5 fruit fly cellular contexts compared by ENCODE assay signal in the genomic region with DNA sequence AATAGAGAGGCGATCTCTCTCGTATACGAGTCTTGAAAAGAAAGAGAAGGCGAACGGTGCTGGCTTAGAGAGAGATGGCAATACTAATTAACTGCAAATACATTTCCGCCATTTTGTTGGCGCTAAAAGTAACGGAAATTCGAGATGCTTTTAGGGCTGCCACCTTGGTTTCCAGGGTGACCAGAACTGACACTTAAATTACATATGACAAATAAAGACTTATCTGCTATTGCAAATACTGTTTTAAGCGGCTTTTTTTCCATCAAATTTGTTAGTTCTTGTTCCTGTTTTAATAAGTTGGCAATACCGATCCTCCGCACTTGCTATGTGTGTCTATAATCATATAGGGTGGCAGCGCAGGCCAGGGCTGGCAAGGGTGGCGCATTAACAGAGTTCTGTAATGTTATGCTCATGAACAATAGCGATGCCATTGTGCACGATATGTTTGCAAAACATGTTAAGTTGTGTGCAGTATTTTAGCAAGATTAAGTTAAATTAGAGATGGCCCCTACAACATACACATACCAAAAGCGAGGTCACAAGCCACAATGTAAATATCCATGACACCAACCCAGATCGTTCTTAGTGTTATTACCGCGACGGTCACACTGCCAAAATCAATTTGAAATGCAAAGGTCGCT.
TF ChIP-seq lines count a peak whose summit lies in the region.

A gene (plus strand): TSS at position 573 of the 641 bp plus-strand sequence.

TF ChIP-seq in whole organism, adult, 20 proteins besides CTCF, POLR2A, EP300 and RAD21 (continued from another document):
- TF ChIP-seq pad (GFP tag; optimal IDR thresholded peaks at IDR 0.05; lab: Kevin White, UChicago) (peak; percentile 15), CG14711 (tag; optimal IDR thresholded peaks at IDR 0.05; lab: Kevin White, UChicago) (peak; percentile 45), kay (GFP tag; lab: Kevin White, UChicago; ENCODE audit: borderline replicate concordance) (no peak)

TF ChIP-seq in whole organism, embryonic, 481 proteins besides CTCF, POLR2A, EP300 and RAD21 (continued from another document and continues in another):
- TF ChIP-seq h (optimal IDR thresholded peaks at IDR 0.05; lab: Kevin White, UChicago) (no peak), CG4820 (GFP tag; optimal IDR thresholded peaks at IDR 0.05; lab: Kevin White, UChicago) (peak; percentile 56), Antp (GFP tag; optimal IDR thresholded peaks at IDR 0.05; lab: Kevin White, UChicago) (peak; percentile 75), Dek (tag; optimal IDR thresholded peaks at IDR 0.05; lab: Kevin White, UChicago) (peak; percentile 26), peb (GFP tag; IDR thresholded peaks at IDR 0.05; lab: Robert Waterston, UW) (no peak), BEAF-32 (GFP tag; optimal IDR thresholded peaks at IDR 0.05; lab: Kevin White, UChicago) (peak; percentile 81), sima (GFP tag; optimal IDR thresholded peaks at IDR 0.05; lab: Kevin White, UChicago) (peak; percentile 20), NC2α (GFP tag; optimal IDR thresholded peaks at IDR 0.05; lab: Kevin White, UChicago) (peak; percentile 41), psq (GFP tag; optimal IDR thresholded peaks at IDR 0.05; lab: Kevin White, UChicago) (no peak), CG6254 (GFP tag; optimal IDR thresholded peaks at IDR 0.05; lab: Kevin White, UChicago) (no peak), Vsx1 (GFP tag; optimal IDR thresholded peaks at IDR 0.05; lab: Kevin White, UChicago) (no peak), Optix (GFP tag; IDR thresholded peaks at IDR 0.05; lab: Robert Waterston, UW) (peak; percentile 27; the same call in 1 of the 3 replicates), amos (GFP tag; IDR thresholded peaks at IDR 0.05; lab: Robert Waterston, UW; ENCODE audit: partially characterized antibody) (peak; percentile 66), HmgZ (tag; optimal IDR thresholded peaks at IDR 0.05; lab: Kevin White, UChicago) (peak; percentile 28), CG18619 (GFP tag; optimal IDR thresholded peaks at IDR 0.05; lab: Kevin White, UChicago) (peak; percentile 36), CG2712 (tag; optimal IDR thresholded peaks at IDR 0.05; lab: Kevin White, UChicago) (peak; percentile 65), jumu (GFP tag; optimal IDR thresholded peaks at IDR 0.05; lab: Kevin White, UChicago) (peak; percentile 74), CG6272 (GFP tag; IDR thresholded peaks at IDR 0.05; lab: Robert Waterston, UW) (peak; percentile 48; the same call in 1 of the 2 replicates), fd96Cb (tag; optimal IDR thresholded peaks at IDR 0.05; lab: Kevin White, UChicago) (peak; percentile 45), Adf1 (GFP tag; IDR thresholded peaks at IDR 0.05; lab: Robert Waterston, UW) (peak; percentile 14; the same call in 1 of the 2 replicates), Deaf1 (tag; optimal IDR thresholded peaks at IDR 0.05; lab: Kevin White, UChicago) (peak; percentile 21), fu2 (GFP tag; optimal IDR thresholded peaks at IDR 0.05; lab: Kevin White, UChicago) (peak; percentile 66), CG14710 (tag; optimal IDR thresholded peaks at IDR 0.05; lab: Kevin White, UChicago) (peak; percentile 71), CG6175 (GFP tag; IDR thresholded peaks at IDR 0.05; lab: Robert Waterston, UW) (no peak), CG4707 (GFP tag; optimal IDR thresholded peaks at IDR 0.05; lab: Kevin White, UChicago) (peak; percentile 6), CG17568 (GFP tag; optimal IDR thresholded peaks at IDR 0.05; lab: Kevin White, UChicago) (no peak), shn (GFP tag; optimal IDR thresholded peaks at IDR 0.05; lab: Kevin White, UChicago) (peak; percentile 67), CG18764 (GFP tag; optimal IDR thresholded peaks at IDR 0.05; lab: Kevin White, UChicago) (peak; percentile 15), Eip74EF (GFP tag; optimal IDR thresholded peaks at IDR 0.05; lab: Kevin White, UChicago) (peak in 1 of 2 experiments; percentile 47)

TF ChIP-seq in whole organism, prepupa, 60 proteins besides CTCF, POLR2A, EP300 and RAD21 (continued from another document and continues in another):
- no peak for TF ChIP-seq spab (GFP tag; optimal IDR thresholded peaks at IDR 0.05; lab: Kevin White, UChicago)
- TF ChIP-seq CG8632 (GFP tag; optimal IDR thresholded peaks at IDR 0.05; lab: Kevin White, UChicago), result peak; percentile 25
- peak; percentile 65 for TF ChIP-seq esn (GFP tag; optimal IDR thresholded peaks at IDR 0.05; lab: Kevin White, UChicago)
- TF ChIP-seq ss (GFP tag; optimal IDR thresholded peaks at IDR 0.05; lab: Kevin White, UChicago), result no peak
- peak; percentile 53 for TF ChIP-seq CG6792 (GFP tag; optimal IDR thresholded peaks at IDR 0.05; lab: Kevin White, UChicago)
- peak; percentile 53 for TF ChIP-seq net (GFP tag; optimal IDR thresholded peaks at IDR 0.05; lab: Kevin White, UChicago)
- no peak for TF ChIP-seq CG6854 (GFP tag; optimal IDR thresholded peaks at IDR 0.05; lab: Kevin White, UChicago)
- no peak for TF ChIP-seq Gug (GFP tag; IDR thresholded peaks at IDR 0.05; lab: Robert Waterston, UW)
- no peak for TF ChIP-seq CG16779 (tag; optimal IDR thresholded peaks at IDR 0.05; lab: Kevin White, UChicago)
- peak; percentile 39; the same call in 1 of the 3 replicates for TF ChIP-seq eg (GFP tag; IDR thresholded peaks at IDR 0.05; lab: Robert Waterston, UW)
- TF ChIP-seq lz (GFP tag; optimal IDR thresholded peaks at IDR 0.05; lab: Kevin White, UChicago), result peak; percentile 62
- peak; percentile 45 for TF ChIP-seq CG8319 (GFP tag; optimal IDR thresholded peaks at IDR 0.05; lab: Kevin White, UChicago)
- no peak for TF ChIP-seq Blimp-1 (GFP tag; optimal IDR thresholded peaks at IDR 0.05; lab: Kevin White, UChicago)
- peak; percentile 63 for TF ChIP-seq Eip75B (GFP tag; optimal IDR thresholded peaks at IDR 0.05; lab: Kevin White, UChicago)
- peak; percentile 80 for TF ChIP-seq Eip78C (GFP tag; lab: Kevin White, UChicago)
- peak; percentile 39 for TF ChIP-seq CG11762 (GFP tag; optimal IDR thresholded peaks at IDR 0.05; lab: Kevin White, UChicago; ENCODE audit: insufficient read depth)
- TF ChIP-seq CG8119 (GFP tag; IDR thresholded peaks at IDR 0.05; lab: Robert Waterston, UW), result no peak
- peak; percentile 34 for TF ChIP-seq Sox15 (GFP tag; optimal IDR thresholded peaks at IDR 0.05; lab: Kevin White, UChicago)
- TF ChIP-seq OdsH (GFP tag; optimal IDR thresholded peaks at IDR 0.05; lab: Kevin White, UChicago), result peak; percentile 69
- TF ChIP-seq fd59A (GFP tag; optimal IDR thresholded peaks at IDR 0.05; lab: Kevin White, UChicago), result no peak
- TF ChIP-seq CG3919 (GFP tag; optimal IDR thresholded peaks at IDR 0.05; lab: Kevin White, UChicago), result peak; percentile 47
- peak; percentile 63 for TF ChIP-seq acj6 (GFP tag; optimal IDR thresholded peaks at IDR 0.05; lab: Kevin White, UChicago)
- peak; percentile 68 for TF ChIP-seq topi (GFP tag; optimal IDR thresholded peaks at IDR 0.05; lab: Kevin White, UChicago)
- peak; percentile 52 for TF ChIP-seq Ets21C (GFP tag; optimal IDR thresholded peaks at IDR 0.05; lab: Kevin White, UChicago)
- peak; percentile 45 for TF ChIP-seq CG3032 (tag; optimal IDR thresholded peaks at IDR 0.05; lab: Kevin White, UChicago)
- TF ChIP-seq pdm3 (GFP tag; optimal IDR thresholded peaks at IDR 0.05; lab: Kevin White, UChicago), result peak; percentile 71
- peak; percentile 71 for TF ChIP-seq Hr39 (GFP tag; optimal IDR thresholded peaks at IDR 0.05; lab: Kevin White, UChicago)
- peak; percentile 7 for TF ChIP-seq CG1621 (tag; optimal IDR thresholded peaks at IDR 0.05; lab: Kevin White, UChicago)
- no peak for TF ChIP-seq Sox102F (GFP tag; optimal IDR thresholded peaks at IDR 0.05; lab: Kevin White, UChicago)
- TF ChIP-seq CG6808 (GFP tag; optimal IDR thresholded peaks at IDR 0.05; lab: Kevin White, UChicago), result no peak
- TF ChIP-seq CG6276 (GFP tag; optimal IDR thresholded peaks at IDR 0.05; lab: Kevin White, UChicago), result no peak
- TF ChIP-seq CG7368 (GFP tag; optimal IDR thresholded peaks at IDR 0.05; lab: Kevin White, UChicago), result peak; percentile 38

TF ChIP-seq in whole organism, pupa, 21 proteins besides CTCF, POLR2A, EP300 and RAD21 (continued from another document):
- TF ChIP-seq CG12605 (GFP tag; IDR thresholded peaks at IDR 0.05; lab: Robert Waterston, UW), result 0 out of 2 replicates have a peak, but pooled peaks have one; percentile 21
- no peak for TF ChIP-seq Pif1B (GFP tag; optimal IDR thresholded peaks at IDR 0.05; lab: Kevin White, UChicago)
- no peak for TF ChIP-seq EcR (GFP tag; optimal IDR thresholded peaks at IDR 0.05; lab: Kevin White, UChicago)

TF ChIP-seq in whole organism, wandering third instar larva, 38 proteins besides CTCF, POLR2A, EP300 and RAD21 (continued from another document):
- TF ChIP-seq usp (GFP tag; optimal IDR thresholded peaks at IDR 0.05; lab: Kevin White, UChicago), result no peak
- TF ChIP-seq Hr78 (GFP tag; optimal IDR thresholded peaks at IDR 0.05; lab: Kevin White, UChicago), result no peak
- no peak for TF ChIP-seq Abd-B (GFP tag; optimal IDR thresholded peaks at IDR 0.05; lab: Kevin White, UChicago)
- TF ChIP-seq Mio (GFP tag; optimal IDR thresholded peaks at IDR 0.05; lab: Kevin White, UChicago), result no peak
- no peak for TF ChIP-seq CrebA (GFP tag; optimal IDR thresholded peaks at IDR 0.05; lab: Kevin White, UChicago; ENCODE audit: borderline replicate concordance)
- TF ChIP-seq CG9705 (GFP tag; optimal IDR thresholded peaks at IDR 0.05; lab: Kevin White, UChicago), result peak; percentile 36
- TF ChIP-seq Dfd (GFP tag; optimal IDR thresholded peaks at IDR 0.05; lab: Kevin White, UChicago), result no peak
- TF ChIP-seq dsf (GFP tag; optimal IDR thresholded peaks at IDR 0.05; lab: Kevin White, UChicago; ENCODE audit: borderline replicate concordance), result no peak
- peak; percentile 63 for TF ChIP-seq ey (GFP tag; optimal IDR thresholded peaks at IDR 0.05; lab: Kevin White, UChicago)
- no peak for TF ChIP-seq Rel (GFP tag; optimal IDR thresholded peaks at IDR 0.05; lab: Kevin White, UChicago)
- TF ChIP-seq Rel (tag; optimal IDR thresholded peaks at IDR 0.05; lab: Kevin White, UChicago), result no peak
- TF ChIP-seq br (GFP tag; optimal IDR thresholded peaks at IDR 0.05; lab: Kevin White, UChicago), result peak; percentile 34
- no peak for TF ChIP-seq dmrt93B (GFP tag; optimal IDR thresholded peaks at IDR 0.05; lab: Kevin White, UChicago)
- no peak for TF ChIP-seq sage (GFP tag; optimal IDR thresholded peaks at IDR 0.05; lab: Kevin White, UChicago)
- peak; percentile 40 for TF ChIP-seq h (GFP tag; optimal IDR thresholded peaks at IDR 0.05; lab: Kevin White, UChicago)
- peak; percentile 74 for TF ChIP-seq fru (GFP tag; optimal IDR thresholded peaks at IDR 0.05; lab: Kevin White, UChicago)
- TF ChIP-seq rgr (GFP tag; optimal IDR thresholded peaks at IDR 0.05; lab: Kevin White, UChicago), result peak; percentile 65
- TF ChIP-seq Jra (GFP tag; optimal IDR thresholded peaks at IDR 0.05; lab: Kevin White, UChicago), result no peak
- no peak for TF ChIP-seq Myc (optimal IDR thresholded peaks at IDR 0.05; lab: Kevin White, UChicago)
